Worm (Caenorhabditis elegans): ENCODE results near the gene lipl-2.
A peak's percentile ranks its signal among the peaks of the same experiment; 100 is the strongest.

DNA sequence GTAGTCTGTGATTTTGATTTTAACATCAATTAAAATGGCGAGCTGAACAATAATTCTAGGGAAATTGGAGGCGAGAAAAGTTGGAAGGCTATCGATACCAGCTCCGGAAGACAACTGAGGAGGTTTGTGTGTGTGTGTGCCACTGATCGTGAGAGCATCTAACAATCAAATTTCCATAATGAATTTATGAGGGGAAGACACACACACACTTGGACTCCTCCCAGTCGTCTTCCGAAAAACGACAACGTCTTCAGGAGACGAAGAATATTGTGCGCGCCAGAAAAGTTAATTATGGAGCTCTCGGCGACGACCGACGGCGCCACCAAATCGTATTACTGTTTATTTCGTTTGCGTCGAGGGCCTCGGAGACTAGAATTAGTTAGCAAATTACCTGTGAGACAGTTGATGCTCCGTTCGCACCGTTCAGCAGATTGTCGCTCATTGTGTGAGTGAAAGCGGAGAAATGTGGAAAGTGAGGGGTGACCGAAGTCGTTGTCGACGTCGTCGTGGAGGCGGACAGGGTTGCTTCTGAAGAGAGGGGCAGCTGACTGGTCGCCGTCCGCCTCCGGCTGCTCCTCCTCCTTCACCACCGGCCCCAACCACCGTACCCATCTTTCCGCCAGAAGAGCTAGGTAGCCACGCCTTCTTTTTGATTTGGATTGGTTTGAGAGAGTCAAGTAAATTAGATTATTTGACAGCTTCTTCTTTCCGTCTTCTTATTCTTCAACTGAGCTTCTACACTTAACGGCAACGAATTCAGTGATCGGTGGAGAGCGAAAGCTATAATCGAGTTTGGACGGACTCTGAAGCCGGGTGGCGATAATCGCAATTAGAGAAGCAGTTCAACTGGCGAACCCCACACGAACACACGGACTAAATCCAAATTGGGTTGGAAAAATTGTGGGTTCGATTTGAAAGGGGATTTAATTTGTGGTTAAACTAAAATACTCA lies 22.3 kb upstream of the lipl-2 start, which contains the start of gene unc-42:
- TF ChIP-seq pha-4 (tag; optimal IDR thresholded peaks at IDR 0.05) (no peak), sem-2 (GFP tag; optimal IDR thresholded peaks at IDR 0.05) (no peak), nhr-76 (tag; optimal IDR thresholded peaks at IDR 0.05) (no peak), lsy-2 (tag; optimal IDR thresholded peaks at IDR 0.05) (no peak), sptf-1 (tag; optimal IDR thresholded peaks at IDR 0.05) (no peak), ces-1 (GFP tag; optimal IDR thresholded peaks at IDR 0.05) (peak; percentile 100), unc-62 (GFP tag; optimal IDR thresholded peaks at IDR 0.05) (no peak), ztf-11 (tag; optimal IDR thresholded peaks at IDR 0.05) (no peak), nhr-28 (tag; optimal IDR thresholded peaks at IDR 0.05) (no peak), unc-39 (tag; optimal IDR thresholded peaks at IDR 0.05) (no peak)

Measured in whole organism, mixed stage, embryonic.